Fruit fly (Drosophila melanogaster) whole organism, wandering third instar larva: ENCODE results near the gene CG33941.

Source experiments
- Dfd ChIP-seq: fragments of >200 bp; optimal IDR thresholded peaks from 2 replicates; lab custom pipeline; 2017; ENCODE audit warnings: missing biosample characterization, missing genetic modification characterization
- Myc ChIP-seq: fragments of >200 bp; optimal IDR thresholded peaks from 2 replicates; lab custom pipeline; 2017
- br ChIP-seq: fragments of 200-800 bp; sonication (Bioruptor generic); optimal IDR thresholded peaks from 2 replicates; lab custom pipeline; 2016; ENCODE audit warnings: missing biosample characterization, missing genetic modification characterization
- dmrt93B ChIP-seq: fragments of 200-800 bp; sonication (Bioruptor generic); optimal IDR thresholded peaks from 2 replicates; lab custom pipeline; 2018; ENCODE audit warnings: missing biosample characterization, mild to moderate bottlenecking, missing genetic modification characterization
- foxo ChIP-seq, 2 experiments: fragments of 200-800 bp; sonication (Bioruptor generic); optimal IDR thresholded peaks; 2 replicates in 1 of 2; 3 replicates in 1 of 2; lab custom pipeline; 2016 to 2017; ENCODE audit warnings: missing biosample characterization in 2 of 2, missing genetic modification characterization in 2 of 2
- h ChIP-seq: fragments of 200-800 bp; sonication (Bioruptor generic); optimal IDR thresholded peaks from 3 replicates; lab custom pipeline; 2016; ENCODE audit warnings: missing biosample characterization, mild to moderate bottlenecking, missing genetic modification characterization
- usp ChIP-seq: fragments of >200 bp; optimal IDR thresholded peaks from 2 replicates; lab custom pipeline; 2017; ENCODE audit warnings: missing biosample characterization, missing genetic modification characterization

DNA sequence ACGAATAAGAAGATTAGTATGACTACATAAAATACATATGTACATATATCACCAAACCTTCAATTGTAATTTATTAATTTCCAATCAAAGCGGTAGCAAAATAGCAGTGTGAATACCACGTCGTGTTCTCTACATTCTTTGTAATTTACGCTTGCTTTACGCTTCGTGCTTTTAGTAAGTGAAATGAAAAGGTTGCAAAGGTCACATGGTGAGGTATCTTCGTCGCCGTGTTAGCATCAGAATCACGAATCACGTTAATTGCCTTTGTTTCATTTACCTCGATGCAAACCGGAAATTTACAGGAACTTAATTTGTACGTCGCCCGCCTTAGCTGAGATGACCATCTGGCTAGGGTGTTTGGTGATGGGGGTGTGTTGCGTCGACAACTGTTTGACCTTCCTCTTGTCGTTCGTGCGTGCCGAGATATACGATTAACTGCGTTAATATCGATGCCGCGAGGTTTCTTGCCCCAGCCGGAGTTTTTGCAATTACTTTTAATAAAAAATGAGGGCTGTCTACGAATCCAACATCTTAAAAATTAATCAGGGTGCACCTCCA lies 23.5 kb downstream of the CG33941 start:
- no peak for TF ChIP-seq foxo (GFP tag; optimal IDR thresholded peaks at IDR 0.05; lab: Kevin White, UChicago)
- no peak for TF ChIP-seq h (GFP tag; lab: Kevin White, UChicago)
- TF ChIP-seq usp: no peak
- TF ChIP-seq Myc (lab: Kevin White, UChicago): no peak
- TF ChIP-seq dmrt93B (GFP tag; lab: Kevin White, UChicago): no peak
- no peak for TF ChIP-seq Dfd (GFP tag; lab: Kevin White, UChicago)
- TF ChIP-seq br (GFP tag; lab: Kevin White, UChicago): no peak
